Fruit fly (Drosophila melanogaster): Measurements from ENCODE around the gene Ucp4B.

DNA sequence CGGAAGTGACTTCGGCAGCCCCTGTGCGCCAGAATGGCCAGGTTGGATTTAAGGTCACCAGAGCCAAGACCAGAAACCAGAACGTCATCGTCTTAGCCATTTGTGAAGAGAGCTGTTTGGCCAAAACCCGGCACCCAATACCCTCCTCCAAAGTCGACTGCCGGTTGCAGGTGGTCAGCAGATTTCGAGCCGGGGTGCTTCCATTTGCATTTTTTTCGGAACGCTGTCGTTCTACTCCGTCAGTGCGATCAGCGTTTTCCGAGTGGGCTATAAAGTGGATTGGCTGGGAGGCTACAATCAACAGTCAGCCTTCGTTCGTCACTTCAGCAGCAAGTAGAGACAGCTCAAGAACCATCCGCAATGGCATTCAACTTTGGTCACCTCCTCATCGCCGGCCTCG is 13.0 kb upstream of the Ucp4B start, which contains the start of the genes CG13998 and Vm26Ab:
- TF ChIP-seq CoRest (tag; optimal IDR thresholded peaks at IDR 0.05) (no peak), CG17359 (tag; optimal IDR thresholded peaks at IDR 0.05) (no peak), CG1024 (GFP tag; IDR thresholded peaks at IDR 0.05) (no peak), gcm2 (GFP tag; optimal IDR thresholded peaks at IDR 0.05) (no peak), mirr (GFP tag; optimal IDR thresholded peaks at IDR 0.05) (no peak), Ada2b (GFP tag; IDR thresholded peaks at IDR 0.05) (no peak), nom (GFP tag; optimal IDR thresholded peaks at IDR 0.05) (no peak), psq (GFP tag; optimal IDR thresholded peaks at IDR 0.05) (no peak), CG10431 (GFP tag; optimal IDR thresholded peaks at IDR 0.05) (no peak)

Data from whole organism, embryonic.